Worm (Caenorhabditis elegans) whole organism, L4 larva: ENCODE measurements around the gene T28B11.1.
A peak's percentile ranks its signal among the peaks of the same experiment; 100 is the strongest.

Experiments
- D1046.2 ChIP-seq: fragments of 200-800 bp; sonication (Bioruptor generic); IDR thresholded peaks from 2 replicates; pipeline ENCODE4 v1.3.6; 2022; ENCODE audit warnings: missing genetic modification characterization, missing compliant biosample characterization
- F44E2.7 ChIP-seq: fragments of 200-800 bp; sonication (Bioruptor generic); IDR thresholded peaks from 2 replicates; pipeline ENCODE4 v2.1.2; 2022; ENCODE audit warnings: missing genetic modification characterization, missing compliant biosample characterization
- F49E8.2 ChIP-seq: sonication (generic microtip); optimal IDR thresholded peaks from 2 replicates; lab custom pipeline; 2016; ENCODE audit warnings: missing compliant biosample characterization, mild to moderate bottlenecking, missing genetic modification characterization, borderline replicate concordance
- Y105C5A.15 ChIP-seq: fragments of 200-800 bp; sonication (Bioruptor generic); IDR thresholded peaks from 2 replicates; pipeline ENCODE4 v1.3.6; 2022; ENCODE audit warnings: missing genetic modification characterization, missing compliant biosample characterization
- Y48G9A.11 ChIP-seq: fragments of 200-800 bp; sonication (Bioruptor generic); IDR thresholded peaks from 2 replicates; pipeline ENCODE4 v1.3.6; 2022; ENCODE audit warnings: missing genetic modification reagents, missing genetic modification characterization, missing compliant biosample characterization
- Y5F2A.4 ChIP-seq: fragments of 200-800 bp; sonication (Bioruptor generic); optimal IDR thresholded peaks from 2 replicates; lab custom pipeline; 2018; ENCODE audit warnings: mild to moderate bottlenecking, missing genetic modification characterization, missing compliant biosample characterization
- ZK337.2 ChIP-seq: fragments of 200-800 bp; sonication (Bioruptor generic); IDR thresholded peaks from 2 replicates; pipeline ENCODE4 v1.3.6; 2022; ENCODE audit warnings: missing genetic modification reagents, missing genetic modification characterization, missing compliant biosample characterization
- attf-4 ChIP-seq: sonication (generic microtip); optimal IDR thresholded peaks from 3 replicates; lab custom pipeline; 2017; ENCODE audit warnings: missing biosample characterization, missing genetic modification characterization
- ceh-28 ChIP-seq: fragments of 150-350 bp; optimal IDR thresholded peaks from 2 replicates; lab custom pipeline; 2014; ENCODE audit warnings: missing biosample characterization, missing genetic modification reagents, missing genetic modification characterization
- ces-1 ChIP-seq: fragments of 150-350 bp; sonication (generic microtip); optimal IDR thresholded peaks from 4 replicates; lab custom pipeline; 2014; ENCODE audit warnings: missing biosample characterization, missing genetic modification reagents, missing genetic modification characterization
- daf-16 ChIP-seq, 3 experiments: sonication (generic microtip); optimal IDR thresholded peaks; 2 replicates each; lab custom pipeline; 2016 to 2017; ENCODE audit warnings: missing genetic modification characterization in 3 of 3, missing genetic modification reagents in 3 of 3, mild to moderate bottlenecking in 2 of 3, missing compliant biosample characterization in 2 of 3, missing biosample characterization in 1 of 3, moderate library complexity in 1 of 3
- daf-8 ChIP-seq: fragments of 200-800 bp; sonication (Bioruptor generic); IDR thresholded peaks from 2 replicates; pipeline ENCODE4 v1.3.6; 2022; ENCODE audit warnings: missing genetic modification characterization, missing compliant biosample characterization
- dpl-1 ChIP-seq: fragments of 150-350 bp; optimal IDR thresholded peaks from 2 replicates; lab custom pipeline; 2014; ENCODE audit warnings: missing biosample characterization, missing genetic modification reagents, missing genetic modification characterization
- egl-27 ChIP-seq: sonication (generic microtip); optimal IDR thresholded peaks from 3 replicates; lab custom pipeline; 2017; ENCODE audit warnings: missing biosample characterization, missing genetic modification reagents, missing genetic modification characterization
- egl-43 ChIP-seq: fragments of 200-800 bp; sonication (Bioruptor generic); IDR thresholded peaks from 2 replicates; pipeline ENCODE4 v1.3.6; 2022; ENCODE audit warnings: missing genetic modification reagents, missing genetic modification characterization, missing compliant biosample characterization
- fkh-10 ChIP-seq: fragments of 150-350 bp; optimal IDR thresholded peaks from 2 replicates; lab custom pipeline; 2014; ENCODE audit warnings: missing biosample characterization, missing genetic modification reagents, missing genetic modification characterization
- hif-1 ChIP-seq, 2 experiments: sonication (generic microtip); optimal IDR thresholded peaks; 2 replicates each; lab custom pipeline; 2016 to 2017; ENCODE audit warnings: missing compliant biosample characterization in 2 of 2, missing genetic modification characterization in 2 of 2, missing genetic modification reagents in 2 of 2, missing genotype in 2 of 2, mild to moderate bottlenecking in 1 of 2
- hmg-1.1 ChIP-seq: fragments of 200-800 bp; sonication (Bioruptor generic); IDR thresholded peaks from 2 replicates; pipeline ENCODE4 v1.3.6; 2022; ENCODE audit warnings: missing genetic modification reagents, missing genetic modification characterization, missing compliant biosample characterization
- jun-1 ChIP-seq: fragments of 150-350 bp; optimal IDR thresholded peaks from 2 replicates; lab custom pipeline; 2014; ENCODE audit warnings: missing biosample characterization, missing genetic modification reagents, missing genetic modification characterization
- lin-13 ChIP-seq: fragments of 150-350 bp; optimal IDR thresholded peaks from 2 replicates; lab custom pipeline; 2014; ENCODE audit warnings: missing biosample characterization, missing genetic modification reagents, missing genetic modification characterization
- lin-15B ChIP-seq: fragments of 150-350 bp; sonication (generic microtip); optimal IDR thresholded peaks from 3 replicates; lab custom pipeline; 2014; ENCODE audit warnings: missing biosample characterization, missing genetic modification characterization
- lin-38 ChIP-seq: fragments of 200-800 bp; sonication (Bioruptor generic); IDR thresholded peaks from 2 replicates; pipeline ENCODE4 v1.3.6; 2022; ENCODE audit warnings: missing genetic modification reagents, missing genetic modification characterization, missing compliant biosample characterization
- lin-39 ChIP-seq: fragments of 150-350 bp; optimal IDR thresholded peaks from 2 replicates; lab custom pipeline; 2014; ENCODE audit warnings: missing biosample characterization, missing genetic modification reagents, missing genetic modification characterization
- lsy-2 ChIP-seq, 2 experiments: fragments of 150-350 bp in 1 of 2; sonication (generic microtip) in 1 of 2; optimal IDR thresholded peaks; 2 replicates each; lab custom pipeline; 2014 to 2017; ENCODE audit warnings: missing biosample characterization in 2 of 2, missing genetic modification characterization in 2 of 2
- mxl-3 ChIP-seq: fragments of 200-800 bp; sonication (Bioruptor generic); optimal IDR thresholded peaks from 2 replicates; lab custom pipeline; 2018; ENCODE audit warnings: mild to moderate bottlenecking, missing genetic modification characterization, missing compliant biosample characterization
- nhr-48 ChIP-seq: sonication (generic microtip); optimal IDR thresholded peaks from 2 replicates; lab custom pipeline; 2016; ENCODE audit warnings: mild to moderate bottlenecking, missing genetic modification characterization, missing compliant biosample characterization
- nhr-6 ChIP-seq: fragments of 150-350 bp; optimal IDR thresholded peaks from 2 replicates; lab custom pipeline; 2014; ENCODE audit warnings: missing biosample characterization, missing genetic modification characterization
- nhr-76 ChIP-seq: fragments of 150-350 bp; optimal IDR thresholded peaks from 2 replicates; lab custom pipeline; 2014; ENCODE audit warnings: missing biosample characterization, missing genetic modification characterization
- nhr-77 ChIP-seq: fragments of 150-350 bp; optimal IDR thresholded peaks from 2 replicates; lab custom pipeline; 2014; ENCODE audit warnings: missing biosample characterization, missing genetic modification characterization
- php-3 ChIP-seq: fragments of 200-800 bp; sonication (Bioruptor generic); IDR thresholded peaks from 2 replicates; pipeline ENCODE4 v1.3.6; 2022; ENCODE audit warnings: missing genetic modification reagents, missing genetic modification characterization, missing compliant biosample characterization
- saeg-2 ChIP-seq: fragments of 200-800 bp; sonication (Bioruptor generic); IDR thresholded peaks from 2 replicates; pipeline ENCODE4 v1.3.6; 2022; ENCODE audit warnings: missing genetic modification reagents, missing genetic modification characterization, missing compliant biosample characterization
- sdz-12 ChIP-seq: fragments of 200-800 bp; sonication (Bioruptor generic); optimal IDR thresholded peaks from 2 replicates; lab custom pipeline; 2018; ENCODE audit warnings: mild to moderate bottlenecking, missing genetic modification characterization, missing compliant biosample characterization
- snpc-1.2 ChIP-seq: fragments of 200-800 bp; sonication (Bioruptor generic); IDR thresholded peaks from 2 replicates; pipeline ENCODE4 v1.3.6; 2022; ENCODE audit warnings: missing genetic modification reagents, missing genetic modification characterization, missing compliant biosample characterization
- snpc-4 ChIP-seq: fragments of 150-350 bp; optimal IDR thresholded peaks from 2 replicates; lab custom pipeline; 2014; ENCODE audit warnings: missing biosample characterization, missing genetic modification characterization
- spr-1 ChIP-seq: sonication (generic microtip); optimal IDR thresholded peaks from 2 replicates; lab custom pipeline; 2016; ENCODE audit warnings: mild to moderate bottlenecking, missing genetic modification characterization, missing compliant biosample characterization
- unc-130 ChIP-seq: sonication (generic microtip); optimal IDR thresholded peaks from 2 replicates; lab custom pipeline; 2016; ENCODE audit warnings: missing genetic modification reagents, missing genetic modification characterization, missing compliant biosample characterization
- unc-62 ChIP-seq, 3 experiments: fragments of 150-350 bp in 1 of 3; sonication (generic microtip); optimal IDR thresholded peaks in 2 of 3; peaks in 1 of 3; 1 replicate in 1 of 3; 2 replicates in 2 of 3; lab custom pipeline; 2014 to 2017; ENCODE audit warnings: missing biosample characterization in 3 of 3, missing genetic modification characterization in 3 of 3, missing genetic modification reagents in 3 of 3, missing genotype in 1 of 3
- zfp-3 ChIP-seq: fragments of 200-800 bp; sonication (Bioruptor generic); conservative IDR thresholded peaks from 2 replicates; pipeline ENCODE4 v1.3.6; 2022; ENCODE audit warnings: missing genetic modification reagents, missing genetic modification characterization, missing compliant biosample characterization
- ztf-11 ChIP-seq: fragments of 150-350 bp; optimal IDR thresholded peaks from 2 replicates; lab custom pipeline; 2014; ENCODE audit warnings: missing biosample characterization, missing genetic modification characterization

Gene T28B11.1

DNA sequence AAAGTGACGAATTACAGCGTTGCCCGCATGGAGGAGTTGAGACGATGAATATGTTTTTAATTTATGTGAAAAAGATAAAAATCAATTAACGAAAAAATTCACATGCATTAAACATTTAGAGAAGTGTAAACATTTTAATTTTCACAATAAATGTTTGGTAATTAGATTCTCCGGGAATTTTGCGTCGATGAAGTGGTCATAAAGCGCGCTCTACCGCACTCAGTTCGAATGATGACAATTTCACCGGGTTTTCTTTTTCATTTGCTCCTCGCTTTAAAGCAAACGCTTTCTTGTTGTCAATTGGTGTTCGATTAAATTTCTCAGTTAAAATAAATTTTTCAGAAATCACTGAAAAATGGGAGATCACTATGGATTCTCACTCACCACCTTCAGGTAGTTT lies 37.8 kb upstream of the T28B11.1 start, which contains the start of the genes D1054.1 and pas-2:
Gene D1054.1 (minus strand): TSS at position 192 of the 400 bp plus-strand sequence.
Gene pas-2 (plus strand): TSS at position 343 of the 400 bp plus-strand sequence.
- peak; percentile 7 for TF ChIP-seq dpl-1
- TF ChIP-seq lsy-2 (tag; optimal IDR thresholded peaks at IDR 0.05; lab: Kevin White, UChicago) = peak in 1 of 2 experiments; percentile 35
- no peak for TF ChIP-seq ztf-11 (tag; lab: Kevin White, UChicago)
- TF ChIP-seq spr-1 = no peak
- no peak for TF ChIP-seq daf-16 (GFP tag; optimal IDR thresholded peaks at IDR 0.05; lab: Kevin White, UChicago)
- TF ChIP-seq daf-16 (tag; optimal IDR thresholded peaks at IDR 0.05; lab: Kevin White, UChicago) = peak; percentile 31
- peak; percentile 68 for TF ChIP-seq lin-38
- no peak for TF ChIP-seq lin-15B (tag; lab: Kevin White, UChicago)
- peak; percentile 25 for TF ChIP-seq ces-1

- peak in 1 of 2 experiments; percentile 44 for TF ChIP-seq unc-62 (GFP tag; optimal IDR thresholded peaks at IDR 0.05 in 1 of 2; lab: Kevin White, UChicago)
- TF ChIP-seq unc-62 (tag; optimal IDR thresholded peaks at IDR 0.05; lab: Kevin White, UChicago) = no peak
- no peak for TF ChIP-seq lin-39 (tag; lab: Kevin White, UChicago)
- TF ChIP-seq, all 104 proteins: peak for 1
Observed at ce11 chrV:10768892-10769291, 36.7 kb upstream of the T28B11.1 start.

DNA sequence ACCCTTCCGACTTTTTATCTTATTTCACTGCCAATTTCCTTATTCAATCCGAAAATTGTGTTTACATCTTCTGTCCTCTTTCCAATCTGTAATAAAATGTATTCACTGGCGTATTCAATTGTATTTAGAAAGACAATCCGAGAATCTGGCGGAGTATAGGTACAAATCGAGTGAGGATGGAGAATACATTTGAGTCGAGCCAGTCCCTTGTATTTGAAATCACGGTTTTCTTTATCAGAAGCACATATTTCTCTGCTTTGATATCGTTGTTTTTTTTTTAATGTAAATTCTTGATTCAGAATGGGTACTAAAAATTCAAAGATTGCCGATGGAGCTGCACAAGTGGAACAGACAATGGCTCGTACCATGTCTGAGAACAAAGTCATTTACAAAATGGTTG lies 31.8 kb upstream of the T28B11.1 start, which contains the start of gene ocr-1:
Gene ocr-1 (plus strand): TSS at position 301 of the 400 bp plus-strand sequence.
- no peak for TF ChIP-seq ZK337.2 (GFP tag; lab: Robert Waterston, UW)
- no peak for TF ChIP-seq jun-1 (tag; lab: Kevin White, UChicago)
- TF ChIP-seq nhr-76 (tag; lab: Kevin White, UChicago) = no peak
- TF ChIP-seq sdz-12 (GFP tag; lab: Kevin White, UChicago) = no peak
- no peak for TF ChIP-seq Y48G9A.11 (GFP tag; lab: Robert Waterston, UW)
- TF ChIP-seq nhr-48 (tag; lab: Kevin White, UChicago) = no peak
- no peak for TF ChIP-seq fkh-10
- no peak for TF ChIP-seq ceh-28 (tag; lab: Kevin White, UChicago)
- no peak for TF ChIP-seq Y5F2A.4
- no peak for TF ChIP-seq lin-38
- TF ChIP-seq lsy-2 (tag; optimal IDR thresholded peaks at IDR 0.05; lab: Kevin White, UChicago) = no peak
- no peak for TF ChIP-seq spr-1
- no peak for TF ChIP-seq lin-13 (GFP tag; lab: Kevin White, UChicago)
- TF ChIP-seq saeg-2 (GFP tag; lab: Robert Waterston, UW) = no peak
- TF ChIP-seq hif-1 (tag; optimal IDR thresholded peaks at IDR 0.05; lab: Kevin White, UChicago) = no peak
- TF ChIP-seq nhr-77 (tag; lab: Kevin White, UChicago) = no peak
- no peak for TF ChIP-seq egl-27 (tag; lab: Kevin White, UChicago)
- TF ChIP-seq unc-130 (GFP tag; lab: Kevin White, UChicago) = no peak
- no peak for TF ChIP-seq php-3 (GFP tag; lab: Robert Waterston, UW)
- TF ChIP-seq zfp-3 (GFP tag; lab: Robert Waterston, UW) = no peak

ce11 chrV:10762695-10763094 lies 30.5 kb upstream of the T28B11.1 start, which contains the start of gene sre-6:
sre-6 (minus strand) TSS chrV:10762795.
- TF ChIP-seq snpc-4 = no peak
- TF ChIP-seq nhr-6 (tag; lab: Kevin White, UChicago) = no peak
- TF ChIP-seq hmg-1.1 (GFP tag; lab: Robert Waterston, UW) = no peak
- TF ChIP-seq attf-4 (tag; lab: Kevin White, UChicago) = no peak
- no peak for TF ChIP-seq D1046.2 (GFP tag; lab: Robert Waterston, UW)
- no peak for TF ChIP-seq F44E2.7 (GFP tag; lab: Robert Waterston, UW)
- TF ChIP-seq Y105C5A.15 (GFP tag; lab: Robert Waterston, UW) = no peak
- no peak for TF ChIP-seq egl-43 (GFP tag; lab: Robert Waterston, UW)
- TF ChIP-seq snpc-1.2 (GFP tag; lab: Robert Waterston, UW) = no peak
- no peak for TF ChIP-seq mxl-3 (GFP tag; lab: Kevin White, UChicago)
- no peak for TF ChIP-seq F49E8.2 (tag; lab: Kevin White, UChicago)
- TF ChIP-seq daf-8 = no peak
